Fruit fly (Drosophila melanogaster) whole organism, wandering third instar larva: Measurements from ENCODE around the gene CG45089.

Experiments
- Abd-B ChIP-seq: fragments of >200 bp; optimal IDR thresholded peaks from 2 replicates; lab custom pipeline; 2017; ENCODE audit warnings: missing biosample characterization, missing genetic modification characterization
- CG32264 ChIP-seq: fragments of 200-800 bp; sonication (Bioruptor generic); optimal IDR thresholded peaks from 2 replicates; lab custom pipeline; 2016; ENCODE audit warnings: missing biosample characterization, missing genetic modification characterization
- CG9705 ChIP-seq: fragments of 200-800 bp; sonication (Bioruptor generic); optimal IDR thresholded peaks from 2 replicates; lab custom pipeline; 2018; ENCODE audit warnings: missing biosample characterization, mild to moderate bottlenecking, missing genetic modification characterization
- CrebA ChIP-seq: fragments of 200-800 bp; sonication (Bioruptor generic); optimal IDR thresholded peaks from 2 replicates; lab custom pipeline; 2016; ENCODE audit warnings: missing biosample characterization, mild to moderate bottlenecking, missing genetic modification characterization, borderline replicate concordance
- Dfd ChIP-seq: fragments of >200 bp; optimal IDR thresholded peaks from 2 replicates; lab custom pipeline; 2017; ENCODE audit warnings: missing biosample characterization, missing genetic modification characterization
- Dif ChIP-seq: fragments of 200-275, 200-300 bp; sonication (Bioruptor generic); optimal IDR thresholded peaks from 2 replicates; lab custom pipeline; 2018; ENCODE audit warnings: missing biosample characterization, missing genetic modification characterization; ENCODE audit not compliant: partially characterized antibody
- GATAd ChIP-seq: sonication (Bioruptor generic); optimal IDR thresholded peaks from 2 replicates; lab custom pipeline; 2016; ENCODE audit warnings: missing biosample characterization, missing genetic modification characterization
- HLH106 ChIP-seq: fragments of 200-800 bp; optimal IDR thresholded peaks from 3 replicates; lab custom pipeline; 2019; ENCODE audit warnings: missing biosample characterization, mild to moderate bottlenecking, missing genetic modification characterization, moderate library complexity
- Hnf4 ChIP-seq: fragments of 200-800 bp; sonication (Bioruptor generic); optimal IDR thresholded peaks from 2 replicates; lab custom pipeline; 2016; ENCODE audit warnings: missing biosample characterization, mild to moderate bottlenecking, missing genetic modification characterization
- Hr78 ChIP-seq: fragments of >200 bp; optimal IDR thresholded peaks from 2 replicates; lab custom pipeline; 2017; ENCODE audit warnings: missing biosample characterization, missing genetic modification characterization
- Hr83 ChIP-seq: fragments of 200-300 bp; sonication (Bioruptor generic); optimal IDR thresholded peaks from 2 replicates; lab custom pipeline; 2016; ENCODE audit warnings: missing biosample characterization, mild to moderate bottlenecking, missing genetic modification characterization, moderate library complexity; ENCODE audit not compliant: poor library complexity, severe bottlenecking
- Jra ChIP-seq: sonication (Bioruptor generic); optimal IDR thresholded peaks from 2 replicates; lab custom pipeline; 2016; ENCODE audit warnings: missing biosample characterization, missing genetic modification characterization
- Mio ChIP-seq: sonication (Bioruptor generic); optimal IDR thresholded peaks from 2 replicates; lab custom pipeline; 2016; ENCODE audit warnings: missing biosample characterization, missing genetic modification characterization
- Myc ChIP-seq: fragments of >200 bp; optimal IDR thresholded peaks from 2 replicates; lab custom pipeline; 2017
- N ChIP-seq: fragments of >200 bp; optimal IDR thresholded peaks from 2 replicates; lab custom pipeline; 2018; ENCODE audit warnings: missing biosample characterization, missing external identifiers, missing genetic modification characterization
- OdsH ChIP-seq: fragments of 200-800 bp; sonication (Bioruptor generic); optimal IDR thresholded peaks from 2 replicates; lab custom pipeline; 2016; ENCODE audit warnings: missing biosample characterization, mild to moderate bottlenecking, missing genetic modification characterization
- Rel ChIP-seq, 2 experiments: fragments of 200-800 bp; sonication (Bioruptor generic) in 1 of 2; optimal IDR thresholded peaks; 2 replicates in 1 of 2; 3 replicates in 1 of 2; lab custom pipeline; 2016 to 2019; ENCODE audit warnings: mild to moderate bottlenecking in 2 of 2, missing biosample characterization in 2 of 2, missing genetic modification characterization in 2 of 2, moderate library complexity in 1 of 2
- Sp1 ChIP-seq: fragments of 200-800 bp; sonication (Bioruptor generic); optimal IDR thresholded peaks from 3 replicates; lab custom pipeline; 2019; ENCODE audit warnings: missing biosample characterization, mild to moderate bottlenecking, missing genetic modification characterization, moderate library complexity
- Vsx2 ChIP-seq: fragments of 200-300, 225-300 bp; sonication (Bioruptor generic); optimal IDR thresholded peaks from 2 replicates; lab custom pipeline; 2018; ENCODE audit warnings: missing biosample characterization, missing genetic modification characterization; ENCODE audit not compliant: partially characterized antibody
- br ChIP-seq: fragments of 200-800 bp; sonication (Bioruptor generic); optimal IDR thresholded peaks from 2 replicates; lab custom pipeline; 2016; ENCODE audit warnings: missing biosample characterization, missing genetic modification characterization
- brk ChIP-seq: fragments of 200-800 bp; sonication (Bioruptor generic); optimal IDR thresholded peaks from 2 replicates; lab custom pipeline; 2016; ENCODE audit warnings: missing biosample characterization, mild to moderate bottlenecking, missing genetic modification characterization
- dl ChIP-seq, 2 experiments: fragments of 175-275, 200-275 bp in 1 of 2; fragments of 200-275 bp in 1 of 2; sonication (Bioruptor generic); optimal IDR thresholded peaks; lab custom pipeline; 2018; ENCODE audit warnings: mild to moderate bottlenecking in 2 of 2, missing biosample characterization in 2 of 2, missing genetic modification characterization in 2 of 2, moderate library complexity in 2 of 2; ENCODE audit not compliant: partially characterized antibody in 2 of 2, insufficient read depth in 1 of 2
- dmrt93B ChIP-seq: fragments of 200-800 bp; sonication (Bioruptor generic); optimal IDR thresholded peaks from 2 replicates; lab custom pipeline; 2018; ENCODE audit warnings: missing biosample characterization, mild to moderate bottlenecking, missing genetic modification characterization
- dsf ChIP-seq: sonication (Bioruptor generic); optimal IDR thresholded peaks from 2 replicates; lab custom pipeline; 2016; ENCODE audit warnings: missing biosample characterization, missing genetic modification characterization, borderline replicate concordance
- ey ChIP-seq: fragments of 200-800 bp; sonication (Bioruptor generic); optimal IDR thresholded peaks from 2 replicates; lab custom pipeline; 2016; ENCODE audit warnings: missing biosample characterization, missing genetic modification characterization
- foxo ChIP-seq, 2 experiments: fragments of 200-800 bp; sonication (Bioruptor generic); optimal IDR thresholded peaks; 2 replicates in 1 of 2; 3 replicates in 1 of 2; lab custom pipeline; 2016 to 2017; ENCODE audit warnings: missing biosample characterization in 2 of 2, missing genetic modification characterization in 2 of 2
- fru ChIP-seq: fragments of 200-800 bp; sonication (Bioruptor generic); optimal IDR thresholded peaks from 3 replicates; lab custom pipeline; 2016; ENCODE audit warnings: missing biosample characterization, mild to moderate bottlenecking, missing genetic modification characterization
- h ChIP-seq: fragments of 200-800 bp; sonication (Bioruptor generic); optimal IDR thresholded peaks from 3 replicates; lab custom pipeline; 2016; ENCODE audit warnings: missing biosample characterization, mild to moderate bottlenecking, missing genetic modification characterization
- jim ChIP-seq: fragments of 175-275, 200-325 bp; sonication (Bioruptor generic); optimal IDR thresholded peaks from 2 replicates; lab custom pipeline; 2016; ENCODE audit warnings: missing biosample characterization, mild to moderate bottlenecking, missing genetic modification characterization
- lola ChIP-seq: fragments of >200 bp; optimal IDR thresholded peaks from 2 replicates; lab custom pipeline; 2017; ENCODE audit warnings: missing biosample characterization, missing genetic modification characterization
- pan ChIP-seq: fragments of >200 bp; optimal IDR thresholded peaks from 2 replicates; lab custom pipeline; 2017
- psq ChIP-seq: fragments of 200-800 bp; sonication (Bioruptor generic); optimal IDR thresholded peaks from 3 replicates; lab custom pipeline; 2017; ENCODE audit warnings: missing biosample characterization, mild to moderate bottlenecking, missing genetic modification characterization, moderate library complexity
- rgr ChIP-seq: fragments of 200-800 bp; sonication (Bioruptor generic); optimal IDR thresholded peaks from 3 replicates; lab custom pipeline; 2016; ENCODE audit warnings: missing biosample characterization, mild to moderate bottlenecking, missing genetic modification characterization
- sage ChIP-seq: fragments of 200-800 bp; sonication (Bioruptor generic); optimal IDR thresholded peaks from 2 replicates; lab custom pipeline; 2016; ENCODE audit warnings: missing biosample characterization, mild to moderate bottlenecking, missing genetic modification characterization
- sv ChIP-seq: fragments of 200-800 bp; sonication (Bioruptor generic); optimal IDR thresholded peaks from 3 replicates; lab custom pipeline; 2016; ENCODE audit warnings: missing biosample characterization, missing genetic modification characterization
- tai ChIP-seq: sonication (Bioruptor generic); optimal IDR thresholded peaks from 2 replicates; lab custom pipeline; 2016; ENCODE audit warnings: missing biosample characterization, missing genetic modification characterization
- usp ChIP-seq: fragments of >200 bp; optimal IDR thresholded peaks from 2 replicates; lab custom pipeline; 2017; ENCODE audit warnings: missing biosample characterization, missing genetic modification characterization
- woc ChIP-seq: sonication (Bioruptor generic); optimal IDR thresholded peaks from 2 replicates; lab custom pipeline; 2016; ENCODE audit warnings: missing biosample characterization, mild to moderate bottlenecking, missing genetic modification characterization

Gene CG45089

dm6 chrX:7891596-7892538, 1.7 kb downstream of the CG45089 start, which contains the start of gene Nek2:
Nek2 (minus strand) TSS chrX:7891646.
- no peak for TF ChIP-seq br (GFP tag; lab: Kevin White, UChicago)
- no peak for TF ChIP-seq Hr78 (GFP tag; lab: Kevin White, UChicago)
- TF ChIP-seq dl (GFP tag; optimal IDR thresholded peaks at IDR 0.05; lab: Kevin White, UChicago; ENCODE audit: insufficient read depth in 1 of 2, partially characterized antibody in 2 of 2), result peak; percentile 13 to 46
- no peak for TF ChIP-seq Hnf4 (GFP tag; lab: Kevin White, UChicago)
- no peak for TF ChIP-seq CrebA (GFP tag; lab: Kevin White, UChicago)
- TF ChIP-seq CG32264 (GFP tag; lab: Kevin White, UChicago), result no peak
- TF ChIP-seq brk (GFP tag; lab: Kevin White, UChicago), result no peak
- no peak for TF ChIP-seq Jra
- TF ChIP-seq Rel (GFP tag; optimal IDR thresholded peaks at IDR 0.05; lab: Kevin White, UChicago), result no peak
- TF ChIP-seq Rel (tag; optimal IDR thresholded peaks at IDR 0.05; lab: Kevin White, UChicago), result no peak
- no peak for TF ChIP-seq jim (GFP tag; lab: Kevin White, UChicago)
- no peak for TF ChIP-seq dsf (GFP tag; lab: Kevin White, UChicago)
- no peak for TF ChIP-seq GATAd (GFP tag; lab: Kevin White, UChicago)
- no peak for TF ChIP-seq lola (GFP tag; lab: Kevin White, UChicago)
- peak in 1 of 2 experiments; percentile 37 for TF ChIP-seq foxo (GFP tag; optimal IDR thresholded peaks at IDR 0.05; lab: Kevin White, UChicago)
- TF ChIP-seq tai (GFP tag; lab: Kevin White, UChicago), result no peak
- TF ChIP-seq usp (GFP tag; lab: Kevin White, UChicago), result no peak
- no peak for TF ChIP-seq dmrt93B
- peak; percentile 24 for TF ChIP-seq h
- TF ChIP-seq rgr (GFP tag; lab: Kevin White, UChicago), result no peak
- TF ChIP-seq Dif (GFP tag; lab: Kevin White, UChicago), result no peak
- peak; percentile 76 for TF ChIP-seq Myc
- TF ChIP-seq Dfd (GFP tag; lab: Kevin White, UChicago), result no peak
- TF ChIP-seq woc (GFP tag; lab: Kevin White, UChicago), result peak; percentile 75
- TF ChIP-seq Sp1 (GFP tag; lab: Kevin White, UChicago), result peak; percentile 49
- no peak for TF ChIP-seq Vsx2 (GFP tag; lab: Kevin White, UChicago)
- TF ChIP-seq sage (GFP tag; lab: Kevin White, UChicago), result no peak
- TF ChIP-seq pan (lab: Kevin White, UChicago), result no peak
- no peak for TF ChIP-seq CG9705 (GFP tag; lab: Kevin White, UChicago)
- TF ChIP-seq Mio (GFP tag; lab: Kevin White, UChicago), result no peak
- no peak for TF ChIP-seq Hr83
- no peak for TF ChIP-seq Abd-B (GFP tag; lab: Kevin White, UChicago)
- TF ChIP-seq psq (GFP tag; lab: Kevin White, UChicago), result peak; percentile 23
- TF ChIP-seq ey (GFP tag; lab: Kevin White, UChicago), result no peak
- peak; percentile 42 for TF ChIP-seq OdsH (GFP tag; lab: Kevin White, UChicago)
- TF ChIP-seq N (GFP tag; lab: Kevin White, UChicago), result no peak
- TF ChIP-seq HLH106 (tag; lab: Kevin White, UChicago), result peak; percentile 51
- TF ChIP-seq sv (GFP tag; lab: Kevin White, UChicago), result no peak
- peak; percentile 15 for TF ChIP-seq fru (GFP tag; lab: Kevin White, UChicago)
